Fruit fly (Drosophila melanogaster) whole organism, embryonic: ENCODE measurements around the gene Notum.

Source experiments
- ATbp ChIP-seq: fragments of 200-800 bp; sonication (Bioruptor generic); optimal IDR thresholded peaks from 2 replicates; lab custom pipeline; 2017; ENCODE audit warnings: missing biosample characterization, mild to moderate bottlenecking, missing genetic modification characterization, missing genetic modification reagents
- Atf-2 ChIP-seq: fragments of 200-800 bp; sonication (Bioruptor generic); optimal IDR thresholded peaks from 2 replicates; lab custom pipeline; 2016; ENCODE audit warnings: missing biosample characterization, missing genetic modification characterization
- Awh ChIP-seq: fragments of 200-800 bp; sonication (Bioruptor generic); IDR thresholded peaks from 2 replicates; pipeline ENCODE4, ENCODE4 v1.3.6; 2022; ENCODE audit warnings: missing biosample characterization, missing genetic modification characterization
- B-H1 ChIP-seq: fragments of 200-800 bp; sonication (Bioruptor generic); IDR thresholded peaks from 3 replicates; pipeline ENCODE4 v1.3.6; 2022; ENCODE audit warnings: missing biosample characterization, missing genetic modification characterization
- BEAF-32 ChIP-seq: fragments of 200-800 bp; sonication (Bioruptor generic); optimal IDR thresholded peaks from 3 replicates; lab custom pipeline; 2017; ENCODE audit warnings: missing biosample characterization, missing genetic modification characterization, mild to moderate bottlenecking, moderate library complexity, missing genetic modification reagents
- Bgb ChIP-seq: fragments of 200-800 bp; sonication (Bioruptor generic); IDR thresholded peaks from 2 replicates; pipeline ENCODE4 v1.3.6; 2022; ENCODE audit warnings: missing biosample characterization, missing genetic modification characterization; ENCODE audit not compliant: partially characterized antibody
- CG10321 ChIP-seq: fragments of 200-800 bp; sonication (Bioruptor generic); IDR thresholded peaks from 2 replicates; pipeline ENCODE4 v1.3.6; 2022; ENCODE audit warnings: missing biosample characterization, missing genetic modification characterization
- CG10959 ChIP-seq: fragments of 200-800 bp; sonication (Bioruptor generic); IDR thresholded peaks from 2 replicates; pipeline ENCODE4 v1.3.6; 2022; ENCODE audit warnings: missing biosample characterization, missing genetic modification characterization
- CG11093 ChIP-seq: fragments of 200-800 bp; sonication (Bioruptor generic); IDR thresholded peaks from 3 replicates; pipeline ENCODE4 v1.3.6; 2022; ENCODE audit warnings: missing biosample characterization, missing genetic modification characterization
- CG12744 ChIP-seq: fragments of 200-800 bp; sonication (Bioruptor generic); optimal IDR thresholded peaks from 2 replicates; lab custom pipeline; 2016; ENCODE audit warnings: missing biosample characterization, missing genetic modification characterization
- CG13123 ChIP-seq: fragments of 200-800 bp; sonication (Bioruptor generic); optimal IDR thresholded peaks from 2 replicates; lab custom pipeline; 2016; ENCODE audit warnings: missing biosample characterization, missing genetic modification characterization
- CG14014 ChIP-seq: fragments of 200-800 bp; sonication (Bioruptor generic); IDR thresholded peaks from 2 replicates; pipeline ENCODE4 v1.3.6; 2022; ENCODE audit warnings: missing biosample characterization, missing genetic modification characterization
- CG18476 ChIP-seq: fragments of 200-800 bp; sonication (Bioruptor generic); optimal IDR thresholded peaks from 2 replicates; lab custom pipeline; 2016; ENCODE audit warnings: missing biosample characterization, mild to moderate bottlenecking, missing genetic modification characterization
- CG3281 ChIP-seq: fragments of 200-800 bp; sonication (Bioruptor generic); optimal IDR thresholded peaks from 3 replicates; lab custom pipeline; 2017; ENCODE audit warnings: missing biosample characterization, mild to moderate bottlenecking, missing genetic modification characterization
- CG34224 ChIP-seq: fragments of 200-800 bp; sonication (Bioruptor generic); IDR thresholded peaks from 3 replicates; pipeline ENCODE4 v1.3.6; 2022; ENCODE audit warnings: missing biosample characterization, missing genetic modification characterization; ENCODE audit not compliant: partially characterized antibody
- CG4360 ChIP-seq: fragments of 200-800 bp; sonication (Bioruptor generic); IDR thresholded peaks from 2 replicates; pipeline ENCODE4 v1.3.6; 2022; ENCODE audit warnings: missing biosample characterization, missing genetic modification characterization
- CG4707 ChIP-seq: fragments of 200-800 bp; sonication (Bioruptor generic); optimal IDR thresholded peaks from 2 replicates; lab custom pipeline; 2018; ENCODE audit warnings: missing biosample characterization, mild to moderate bottlenecking, missing genetic modification characterization, moderate library complexity
- CG4854 ChIP-seq: fragments of 200-800 bp; sonication (Bioruptor generic); optimal IDR thresholded peaks from 2 replicates; lab custom pipeline; 2016; ENCODE audit warnings: missing biosample characterization, missing genetic modification characterization, inconsistent platforms
- CG6272 ChIP-seq: fragments of 200-800 bp; sonication (Bioruptor generic); IDR thresholded peaks from 2 replicates; pipeline ENCODE4 v1.3.6; 2022; ENCODE audit warnings: missing biosample characterization, missing genetic modification characterization
- CG7556 ChIP-seq: fragments of 200-800 bp; sonication (Bioruptor generic); optimal IDR thresholded peaks from 2 replicates; lab custom pipeline; 2017; ENCODE audit warnings: missing biosample characterization, mild to moderate bottlenecking, missing genetic modification characterization
- CG7745 ChIP-seq: fragments of 200-800 bp; sonication (Bioruptor generic); optimal IDR thresholded peaks from 2 replicates; lab custom pipeline; 2018; ENCODE audit warnings: missing biosample characterization, mild to moderate bottlenecking, missing genetic modification characterization, moderate library complexity
- CG8765 ChIP-seq: fragments of 200-800 bp; sonication (Bioruptor generic); IDR thresholded peaks from 2 replicates; pipeline ENCODE4 v1.3.6; 2022; ENCODE audit warnings: missing biosample characterization, missing genetic modification characterization
- CTCF ChIP-seq: fragments of 200-800 bp; sonication (Bioruptor generic); optimal IDR thresholded peaks from 2 replicates; lab custom pipeline; 2017; ENCODE audit warnings: missing biosample characterization, mild to moderate bottlenecking, missing genetic modification characterization, moderate library complexity
- Chrac-16 ChIP-seq: fragments of 200-800 bp; sonication (Bioruptor generic); optimal IDR thresholded peaks from 3 replicates; lab custom pipeline; 2016; ENCODE audit warnings: missing biosample characterization, missing genetic modification characterization
- Deaf1 ChIP-seq: fragments of 200-800 bp; optimal IDR thresholded peaks from 3 replicates; lab custom pipeline; 2019; ENCODE audit warnings: missing biosample characterization, mild to moderate bottlenecking, missing genetic modification characterization, moderate library complexity
- E2f1 ChIP-seq: fragments of 200-800 bp; sonication (Bioruptor generic); IDR thresholded peaks from 2 replicates; pipeline ENCODE4 v1.3.6; 2022; ENCODE audit warnings: missing biosample characterization, missing genetic modification characterization
- H15 ChIP-seq: fragments of 200-800 bp; sonication (Bioruptor generic); IDR thresholded peaks from 3 replicates; pipeline ENCODE4 v1.3.6; 2022; ENCODE audit warnings: missing biosample characterization, missing genetic modification characterization
- HmgD ChIP-seq: fragments of 200-800 bp; sonication (Bioruptor generic); optimal IDR thresholded peaks from 3 replicates; lab custom pipeline; 2016; ENCODE audit warnings: missing biosample characterization, missing genetic modification characterization
- Lpt ChIP-seq: fragments of >200 bp; optimal IDR thresholded peaks from 2 replicates; lab custom pipeline; 2018; ENCODE audit warnings: missing biosample characterization, missing genetic modification characterization
- Myb ChIP-seq: fragments of 200-800 bp; sonication (Bioruptor generic); optimal IDR thresholded peaks from 2 replicates; lab custom pipeline; 2016; ENCODE audit warnings: missing biosample characterization, missing genetic modification characterization
- Oaz ChIP-seq: fragments of 200-800 bp; sonication (Bioruptor generic); IDR thresholded peaks from 2 replicates; pipeline ENCODE4 v1.3.6; 2022; ENCODE audit warnings: missing biosample characterization, missing genetic modification characterization
- Ptx1 ChIP-seq: fragments of 200-800 bp; sonication (Bioruptor generic); IDR thresholded peaks from 2 replicates; pipeline ENCODE4 v1.3.6; 2022; ENCODE audit warnings: missing biosample characterization, missing genetic modification characterization
- Ravus ChIP-seq: fragments of 200-800 bp; sonication (Bioruptor generic); IDR thresholded peaks from 2 replicates; pipeline ENCODE4 v1.3.6; 2022; ENCODE audit warnings: missing biosample characterization, missing genetic modification characterization
- Xbp1 ChIP-seq: fragments of 200-800 bp; sonication (Bioruptor generic); optimal IDR thresholded peaks from 3 replicates; lab custom pipeline; 2016; ENCODE audit warnings: missing biosample characterization, mild to moderate bottlenecking, missing genetic modification characterization
- al ChIP-seq: fragments of 200-800 bp; sonication (Bioruptor generic); IDR thresholded peaks from 2 replicates; pipeline ENCODE4 v1.3.6; 2022; ENCODE audit warnings: missing biosample characterization, missing genetic modification characterization
- cg ChIP-seq: fragments of 200-800 bp; sonication (Bioruptor generic); optimal IDR thresholded peaks from 3 replicates; lab custom pipeline; 2019; ENCODE audit warnings: missing biosample characterization, mild to moderate bottlenecking, missing genetic modification characterization, moderate library complexity
- chif ChIP-seq, 2 experiments: fragments of 200-800 bp; sonication (Bioruptor generic); optimal IDR thresholded peaks; 3 replicates each; lab custom pipeline; 2016; ENCODE audit warnings: missing biosample characterization in 2 of 2, missing genetic modification characterization in 2 of 2
- danr ChIP-seq: fragments of 200-800 bp; sonication (Bioruptor generic); IDR thresholded peaks from 2 replicates; pipeline ENCODE4 v1.3.6; 2022; ENCODE audit warnings: missing biosample characterization, missing genetic modification characterization
- dysf ChIP-seq: fragments of 200-800 bp; sonication (Bioruptor generic); IDR thresholded peaks from 3 replicates; pipeline ENCODE4 v1.3.6; 2022; ENCODE audit warnings: missing biosample characterization, missing genetic modification characterization
- hb ChIP-seq: fragments of 200-800 bp; sonication (Bioruptor generic); IDR thresholded peaks from 3 replicates; pipeline ENCODE4 v1.3.6; 2022; ENCODE audit warnings: missing biosample characterization, missing genetic modification characterization; ENCODE audit not compliant: partially characterized antibody
- inv ChIP-seq: fragments of 200-800 bp; sonication (Bioruptor generic); IDR thresholded peaks from 2 replicates; pipeline ENCODE4 v1.3.6; 2022; ENCODE audit warnings: missing biosample characterization, missing genetic modification characterization; ENCODE audit not compliant: partially characterized antibody
- lilli ChIP-seq: fragments of 200-800 bp; sonication (Bioruptor generic); optimal IDR thresholded peaks from 3 replicates; lab custom pipeline; 2016; ENCODE audit warnings: missing biosample characterization, missing genetic modification characterization
- nerfin-2 ChIP-seq: fragments of 200-800 bp; sonication (Bioruptor generic); IDR thresholded peaks from 2 replicates; pipeline ENCODE4 v1.3.6; 2022; ENCODE audit warnings: missing biosample characterization, missing genetic modification characterization; ENCODE audit not compliant: partially characterized antibody
- oc ChIP-seq: fragments of 200-800 bp; sonication (Bioruptor generic); optimal IDR thresholded peaks from 2 replicates; lab custom pipeline; 2018; ENCODE audit warnings: missing biosample characterization, mild to moderate bottlenecking, missing genetic modification characterization, moderate library complexity
- pita ChIP-seq: fragments of 200-800 bp; sonication (Bioruptor generic); optimal IDR thresholded peaks from 2 replicates; lab custom pipeline; 2017; ENCODE audit warnings: missing biosample characterization, mild to moderate bottlenecking, missing genetic modification characterization
- sob ChIP-seq: fragments of 200-800 bp; sonication (Bioruptor generic); IDR thresholded peaks from 2 replicates; pipeline ENCODE4 v1.3.6; 2022; ENCODE audit warnings: missing biosample characterization, missing genetic modification characterization
- tap ChIP-seq: fragments of 200-800 bp; optimal IDR thresholded peaks from 3 replicates; lab custom pipeline; 2019; ENCODE audit warnings: missing biosample characterization, mild to moderate bottlenecking, missing genetic modification characterization, moderate library complexity
- usp ChIP-seq: fragments of >200 bp; optimal IDR thresholded peaks from 2 replicates; lab custom pipeline; 2017; ENCODE audit warnings: missing biosample characterization, missing genetic modification characterization
- wdn ChIP-seq: fragments of 200-800 bp; sonication (Bioruptor generic); IDR thresholded peaks from 2 replicates; pipeline ENCODE4 v1.3.6; 2022; ENCODE audit warnings: missing biosample characterization, missing genetic modification characterization
- wek ChIP-seq: fragments of 200-800 bp; sonication (Bioruptor generic); optimal IDR thresholded peaks from 3 replicates; lab custom pipeline; 2018; ENCODE audit warnings: missing biosample characterization, mild to moderate bottlenecking, missing genetic modification characterization, moderate library complexity
- zfh2 ChIP-seq: fragments of 200-800 bp; sonication (Bioruptor generic); optimal IDR thresholded peaks from 2 replicates; lab custom pipeline; 2016; ENCODE audit warnings: missing biosample characterization, missing genetic modification characterization

Gene Notum

DNA sequence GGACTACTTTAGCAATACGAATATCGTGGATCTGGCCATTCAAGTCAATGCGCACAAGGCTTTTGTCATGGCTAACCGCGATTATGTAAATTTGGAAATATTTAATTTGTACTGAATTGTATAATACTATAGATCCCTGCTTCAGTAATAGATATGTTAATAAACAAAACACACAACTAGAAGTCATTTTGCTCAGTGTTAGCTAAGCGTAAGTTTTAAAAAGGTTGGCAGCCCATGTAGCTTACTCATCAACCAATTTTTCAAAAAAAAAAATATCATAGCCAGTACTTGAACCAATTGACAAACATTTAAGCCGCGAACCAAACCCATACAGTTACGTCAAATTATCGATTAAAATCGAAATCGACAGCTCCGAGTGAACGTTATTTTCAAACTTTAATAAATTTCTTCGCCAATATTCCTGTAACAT lies 13.8 kb downstream of the Notum start (continued):
- TF ChIP-seq CG4707 (GFP tag; lab: Kevin White, UChicago) (peak; percentile 46), E2f1 (GFP tag; lab: Robert Waterston, UW) (peak; percentile 79), sob (GFP tag; lab: Robert Waterston, UW) (peak; percentile 87), CG13123 (GFP tag; lab: Kevin White, UChicago) (peak; percentile 54), nerfin-2 (GFP tag; lab: Robert Waterston, UW) (no peak; the same call in 1 of the 2 replicates), CG14014 (GFP tag; lab: Robert Waterston, UW) (peak; percentile 74), Ravus (GFP tag; lab: Robert Waterston, UW) (peak; percentile 22; the same call in 1 of the 2 replicates), Lpt (GFP tag; lab: Kevin White, UChicago) (no peak), CG6272 (GFP tag; lab: Robert Waterston, UW) (0 out of 2 replicates have a peak, but pooled peaks have one; percentile 7), CG7556 (GFP tag; lab: Kevin White, UChicago) (peak; percentile 71), CG10959 (0 out of 2 replicates have a peak, but pooled peaks have one; percentile 28), Chrac-16 (GFP tag; lab: Kevin White, UChicago) (peak; percentile 64), Oaz (peak; percentile 63), zfh2 (GFP tag; lab: Kevin White, UChicago) (peak; percentile 62), CG12744 (GFP tag; lab: Kevin White, UChicago) (peak; percentile 73), Atf-2 (GFP tag; lab: Kevin White, UChicago) (peak; percentile 57), wek (GFP tag; lab: Kevin White, UChicago) (peak; percentile 69), BEAF-32 (GFP tag; lab: Kevin White, UChicago) (peak; percentile 66), cg (GFP tag; lab: Kevin White, UChicago) (no peak), hb (GFP tag; lab: Robert Waterston, UW) (peak; percentile 45; the same call in 1 of the 3 replicates), Bgb (peak; percentile 73), CG4360 (no peak), ATbp (GFP tag; lab: Kevin White, UChicago) (peak; percentile 63), lilli (GFP tag; lab: Kevin White, UChicago) (peak; percentile 87), Ptx1 (GFP tag; lab: Robert Waterston, UW) (peak; percentile 75), HmgD (GFP tag; lab: Kevin White, UChicago) (peak; percentile 72), usp (GFP tag; lab: Kevin White, UChicago) (no peak), tap (peak; percentile 71), inv (GFP tag; lab: Robert Waterston, UW) (no peak; the same call in 1 of the 2 replicates), dysf (peak; percentile 77), CG4854 (GFP tag; lab: Kevin White, UChicago) (peak; percentile 65), Deaf1 (peak; percentile 41), CG10321 (peak; percentile 60; the same call in 1 of the 2 replicates), CG34224 (GFP tag; lab: Robert Waterston, UW) (no peak), H15 (GFP tag; lab: Robert Waterston, UW) (peak; percentile 64; the same call in 1 of the 3 replicates), CG11093 (GFP tag; lab: Robert Waterston, UW) (peak; percentile 33; the same call in 1 of the 3 replicates), Myb (GFP tag; lab: Kevin White, UChicago) (peak; percentile 100), chif (GFP tag; optimal IDR thresholded peaks at IDR 0.05; lab: Kevin White, UChicago) (peak; percentile 53 to 76), CG18476 (GFP tag; lab: Kevin White, UChicago) (peak; percentile 62), oc (tag; lab: Kevin White, UChicago) (peak; percentile 75), B-H1 (peak; percentile 76; the same call in 2 of the 3 replicates), Awh (GFP tag; lab: Robert Waterston, UW) (peak; percentile 80), wdn (GFP tag; lab: Robert Waterston, UW) (peak; percentile 66; the same call in 1 of the 2 replicates), pita (GFP tag; lab: Kevin White, UChicago) (peak; percentile 98), CG7745 (tag; lab: Kevin White, UChicago) (no peak), al (GFP tag; lab: Robert Waterston, UW) (peak; percentile 37; the same call in 1 of the 2 replicates), CG8765 (GFP tag; lab: Robert Waterston, UW) (no peak), CG3281 (peak; percentile 81), Xbp1 (GFP tag; lab: Kevin White, UChicago) (peak; percentile 83), danr (GFP tag; lab: Robert Waterston, UW) (0 out of 2 replicates have a peak, but pooled peaks have one; percentile 14), CTCF (GFP tag; lab: Kevin White, UChicago) (peak; percentile 77)
